Fruit fly (Drosophila melanogaster) whole organism, embryonic: ENCODE data around the gene Adar.

Source experiments
- CG10274 ChIP-seq: fragments of 200-800 bp; sonication (Bioruptor generic); optimal IDR thresholded peaks from 3 replicates; lab custom pipeline; 2017; ENCODE audit warnings: missing biosample characterization, mild to moderate bottlenecking, missing genetic modification characterization
- CG15696 ChIP-seq: fragments of 200-800 bp; sonication (Bioruptor generic); optimal IDR thresholded peaks from 2 replicates; lab custom pipeline; 2019; ENCODE audit warnings: missing biosample characterization, mild to moderate bottlenecking, missing genetic modification characterization, moderate library complexity
- CG31365 ChIP-seq: fragments of 200-800 bp; sonication (Bioruptor generic); optimal IDR thresholded peaks from 2 replicates; lab custom pipeline; 2018; ENCODE audit warnings: missing biosample characterization, mild to moderate bottlenecking, missing genetic modification characterization
- CG31441 ChIP-seq: fragments of 200-800 bp; sonication (Bioruptor generic); IDR thresholded peaks from 2 replicates; pipeline ENCODE4 v1.3.6; 2022; ENCODE audit warnings: missing biosample characterization, missing genetic modification characterization
- CG33213 ChIP-seq: fragments of 200-800 bp; sonication (Bioruptor generic); optimal IDR thresholded peaks from 3 replicates; lab custom pipeline; 2016; ENCODE audit warnings: missing biosample characterization, missing genetic modification characterization
- CG34422 ChIP-seq: fragments of 200-800 bp; sonication (Bioruptor generic); IDR thresholded peaks from 3 replicates; pipeline ENCODE4 v1.3.6; 2022; ENCODE audit warnings: missing biosample characterization, missing genetic modification characterization
- CG5245 ChIP-seq: fragments of 200-800 bp; sonication (Bioruptor generic); optimal IDR thresholded peaks from 3 replicates; lab custom pipeline; 2016; ENCODE audit warnings: missing biosample characterization, missing genetic modification characterization
- CG7372 ChIP-seq: fragments of 200-800 bp; sonication (Bioruptor generic); IDR thresholded peaks from 2 replicates; pipeline ENCODE4 v1.3.6; 2022; ENCODE audit warnings: missing biosample characterization, missing genetic modification characterization
- CG8944 ChIP-seq: fragments of 200-800 bp; sonication (Bioruptor generic); optimal IDR thresholded peaks from 3 replicates; lab custom pipeline; 2016; ENCODE audit warnings: missing biosample characterization, missing genetic modification characterization
- chn ChIP-seq: fragments of 200-800 bp; sonication (Bioruptor generic); optimal IDR thresholded peaks from 2 replicates; lab custom pipeline; 2016; ENCODE audit warnings: missing biosample characterization, missing genetic modification characterization
- disco-r ChIP-seq: fragments of 200-800 bp; sonication (Bioruptor generic); optimal IDR thresholded peaks from 2 replicates; lab custom pipeline; 2016; ENCODE audit warnings: missing biosample characterization, missing genetic modification characterization
- tin ChIP-seq: fragments of 200-800 bp; sonication (Bioruptor generic); optimal IDR thresholded peaks from 3 replicates; lab custom pipeline; 2016; ENCODE audit warnings: missing biosample characterization, missing genetic modification characterization
- usp ChIP-seq: fragments of >200 bp; optimal IDR thresholded peaks from 2 replicates; lab custom pipeline; 2017; ENCODE audit warnings: missing biosample characterization, missing genetic modification characterization

DNA sequence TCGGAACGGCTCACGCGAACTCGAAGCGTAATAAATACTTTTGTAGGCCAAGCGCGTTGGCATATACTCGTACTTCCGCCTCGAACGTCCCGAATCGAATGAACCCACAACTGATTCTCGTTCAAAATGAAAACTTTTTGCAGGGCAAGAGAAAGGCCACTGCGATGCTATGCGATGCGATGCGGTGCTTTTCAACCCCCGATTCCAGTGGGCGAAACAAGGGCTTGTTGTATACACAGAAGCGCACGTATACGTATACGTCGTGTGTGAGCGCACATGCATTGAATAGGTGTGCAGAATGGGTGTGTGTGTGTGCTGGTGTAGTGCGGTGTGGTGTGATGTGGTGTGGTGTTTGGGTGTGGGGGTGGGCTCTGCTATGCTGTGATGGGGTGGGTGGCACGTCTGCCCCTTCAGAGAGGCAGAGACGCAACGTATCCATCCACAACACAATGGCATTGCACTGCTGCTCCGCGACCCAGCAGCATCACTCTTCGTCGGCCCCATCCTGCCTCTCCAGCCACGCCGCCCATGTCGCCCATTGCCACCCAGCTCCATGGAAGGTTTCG, 20.4 kb downstream of the Adar start:
- no peak for TF ChIP-seq CG31441 (GFP tag; lab: Robert Waterston, UW)
- TF ChIP-seq disco-r (GFP tag; lab: Kevin White, UChicago) = no peak
- TF ChIP-seq CG10274 (GFP tag; lab: Kevin White, UChicago) = no peak
- TF ChIP-seq CG8944 = no peak
- no peak for TF ChIP-seq CG5245 (GFP tag; lab: Kevin White, UChicago)
- TF ChIP-seq chn = no peak
- TF ChIP-seq CG31365 = no peak
- no peak for TF ChIP-seq CG15696 (tag; lab: Kevin White, UChicago)
- no peak for TF ChIP-seq CG33213 (GFP tag; lab: Kevin White, UChicago)
- no peak for TF ChIP-seq tin (GFP tag; lab: Kevin White, UChicago)
- TF ChIP-seq CG7372 (GFP tag; lab: Robert Waterston, UW) = no peak
- TF ChIP-seq CG34422 = no peak
- no peak for TF ChIP-seq usp (GFP tag; lab: Kevin White, UChicago)
